Worm (Caenorhabditis elegans): ENCODE data around the gene M01B2.12.
"Not testable (repeated sequence)": the region's sequence is repeated elsewhere in the genome, so short reads cannot be mapped to it uniquely, and the experiment has no call there.

ce11 chrV:15262336-15262735 lies 1.7 kb downstream of the M01B2.12 start, which contains the start of gene M01B2.10:
- TF ChIP-seq unc-62 (GFP tag; optimal IDR thresholded peaks at IDR 0.05); aly-2 (tag; optimal IDR thresholded peaks at IDR 0.05); nhr-237 (tag; optimal IDR thresholded peaks at IDR 0.05); ama-1 (optimal IDR thresholded peaks at IDR 0.05); R02D3.7 (tag; optimal IDR thresholded peaks at IDR 0.05); sma-3 (GFP tag; optimal IDR thresholded peaks at IDR 0.05); lin-13 (GFP tag; optimal IDR thresholded peaks at IDR 0.05); nhr-23 (tag; optimal IDR thresholded peaks at IDR 0.05); ztf-1 (GFP tag; conservative IDR thresholded peaks at IDR 0.05); lin-39 (tag; optimal IDR thresholded peaks at IDR 0.05): not testable (repeated sequence)
